Worm (Caenorhabditis elegans) whole organism, midembryonic: ENCODE data around the gene F07F6.7.

Experiments used
- T22C8.4 ChIP-seq: fragments of 200-800 bp; sonication (Bioruptor generic); IDR thresholded peaks from 2 replicates; pipeline ENCODE4 v1.3.6; 2022; ENCODE audit warnings: missing genetic modification characterization, missing compliant biosample characterization
- cog-1 ChIP-seq: sonication (generic microtip); optimal IDR thresholded peaks from 2 replicates; lab custom pipeline; 2016; ENCODE audit warnings: missing genetic modification characterization, missing compliant biosample characterization
- flt-1 ChIP-seq: fragments of 200-800 bp; sonication (Bioruptor generic); IDR thresholded peaks from 2 replicates; pipeline ENCODE4 v1.3.6; 2022; ENCODE audit warnings: missing genetic modification characterization, missing compliant biosample characterization
- klf-2 ChIP-seq: fragments of 200-800 bp; sonication (Bioruptor generic); conservative IDR thresholded peaks from 2 replicates; pipeline ENCODE4 v1.3.6; 2022; ENCODE audit warnings: missing genetic modification reagents, missing genetic modification characterization, missing compliant biosample characterization
- med-1 ChIP-seq: sonication (generic microtip); optimal IDR thresholded peaks from 2 replicates; lab custom pipeline; 2017; ENCODE audit warnings: missing genetic modification characterization, mild to moderate bottlenecking, missing compliant biosample characterization, antibody characterized with exemption, missing genetic modification reagents; ENCODE audit not compliant: insufficient read depth
- ztf-29 ChIP-seq: fragments of 200-800 bp; sonication (Bioruptor generic); IDR thresholded peaks from 2 replicates; pipeline ENCODE4 v1.3.6; 2022; ENCODE audit warnings: missing genetic modification reagents, missing genetic modification characterization, missing compliant biosample characterization

- TF ChIP-seq flt-1 (GFP tag; lab: Robert Waterston, UW): no peak
- no peak for TF ChIP-seq T22C8.4
- no peak for TF ChIP-seq cog-1
- no peak for TF ChIP-seq klf-2 (GFP tag; lab: Robert Waterston, UW)
- no peak for TF ChIP-seq med-1 (GFP tag; lab: Kevin White, UChicago)
- no peak for TF ChIP-seq ztf-29 (GFP tag; lab: Robert Waterston, UW)
Measured at ce11 chrII:5377467-5378238, 46.0 kb downstream of the F07F6.7 start, which contains the start of gene prdx-2.
